Fruit fly (Drosophila melanogaster) whole organism, embryonic: ENCODE results near the gene Ppox.

Experiments used
- CG10209 ChIP-seq: fragments of 200-800 bp; sonication (Bioruptor generic); optimal IDR thresholded peaks from 3 replicates; lab custom pipeline; 2017; ENCODE audit warnings: missing biosample characterization, mild to moderate bottlenecking, missing genetic modification characterization, missing genetic modification reagents
- CG10565 ChIP-seq: fragments of 200-800 bp; sonication (Bioruptor generic); optimal IDR thresholded peaks from 3 replicates; lab custom pipeline; 2016; ENCODE audit warnings: missing biosample characterization, mild to moderate bottlenecking, missing genetic modification characterization
- CG10979 ChIP-seq: fragments of 200-800 bp; sonication (Bioruptor generic); optimal IDR thresholded peaks from 2 replicates; lab custom pipeline; 2018; ENCODE audit warnings: missing biosample characterization, mild to moderate bottlenecking, missing genetic modification characterization, moderate library complexity
- CG13287 ChIP-seq: fragments of 200-800 bp; sonication (Bioruptor generic); IDR thresholded peaks from 2 replicates; pipeline ENCODE4 v1.3.6; 2022; ENCODE audit warnings: missing biosample characterization, missing genetic modification characterization; ENCODE audit not compliant: partially characterized antibody
- CG14860 ChIP-seq: fragments of 200-800 bp; sonication (Bioruptor generic); IDR thresholded peaks from 3 replicates; pipeline ENCODE4 v1.3.6; 2022; ENCODE audit warnings: missing biosample characterization, missing genetic modification characterization; ENCODE audit not compliant: partially characterized antibody
- CG1603 ChIP-seq: fragments of 200-800 bp; sonication (Bioruptor generic); optimal IDR thresholded peaks from 2 replicates; lab custom pipeline; 2019; ENCODE audit warnings: missing biosample characterization, mild to moderate bottlenecking, missing genetic modification characterization, moderate library complexity
- CG16813 ChIP-seq: fragments of 200-800 bp; sonication (Bioruptor generic); IDR thresholded peaks from 3 replicates; pipeline ENCODE4 v1.3.6; 2022; ENCODE audit warnings: missing biosample characterization, missing genetic modification characterization; ENCODE audit not compliant: partially characterized antibody
- CG17568 ChIP-seq: fragments of 200-800 bp; sonication (Bioruptor generic); optimal IDR thresholded peaks from 2 replicates; lab custom pipeline; 2018; ENCODE audit warnings: missing biosample characterization, mild to moderate bottlenecking, missing genetic modification characterization, moderate library complexity
- CG3065 ChIP-seq: fragments of 200-800 bp; sonication (Bioruptor generic); optimal IDR thresholded peaks from 2 replicates; lab custom pipeline; 2016; ENCODE audit warnings: missing biosample characterization, missing genetic modification characterization
- CG31224 ChIP-seq: fragments of 200-800 bp; sonication (Bioruptor generic); IDR thresholded peaks from 2 replicates; pipeline ENCODE4 v1.3.6; 2022; ENCODE audit warnings: missing biosample characterization, missing genetic modification characterization
- CG42726 ChIP-seq: fragments of 200-800 bp; sonication (Bioruptor generic); IDR thresholded peaks from 2 replicates; pipeline ENCODE4 v1.3.6; 2022; ENCODE audit warnings: missing biosample characterization, missing genetic modification characterization; ENCODE audit not compliant: partially characterized antibody
- CG4282 ChIP-seq: fragments of 200-800 bp; sonication (Bioruptor generic); optimal IDR thresholded peaks from 2 replicates; lab custom pipeline; 2016; ENCODE audit warnings: missing biosample characterization, missing genetic modification characterization
- CG4617 ChIP-seq: fragments of 200-800 bp; sonication (Bioruptor generic); optimal IDR thresholded peaks from 3 replicates; lab custom pipeline; 2016; ENCODE audit warnings: missing biosample characterization, missing genetic modification characterization, borderline replicate concordance
- CG6175 ChIP-seq: fragments of 200-800 bp; sonication (Bioruptor generic); IDR thresholded peaks from 3 replicates; pipeline ENCODE4 v1.3.6; 2022; ENCODE audit warnings: missing biosample characterization, missing genetic modification characterization
- CG6683 ChIP-seq: fragments of 200-800 bp; sonication (Bioruptor generic); optimal IDR thresholded peaks from 2 replicates; lab custom pipeline; 2017; ENCODE audit warnings: missing biosample characterization, mild to moderate bottlenecking, missing genetic modification characterization, missing genetic modification reagents
- CG7556 ChIP-seq: fragments of 200-800 bp; sonication (Bioruptor generic); optimal IDR thresholded peaks from 2 replicates; lab custom pipeline; 2017; ENCODE audit warnings: missing biosample characterization, mild to moderate bottlenecking, missing genetic modification characterization
- CG7928 ChIP-seq: fragments of 200-800 bp; sonication (Bioruptor generic); optimal IDR thresholded peaks from 2 replicates; lab custom pipeline; 2017; ENCODE audit warnings: missing biosample characterization, mild to moderate bottlenecking, missing genetic modification characterization
- CG7963 ChIP-seq: fragments of 200-800 bp; sonication (Bioruptor generic); IDR thresholded peaks from 3 replicates; pipeline ENCODE4 v1.3.6; 2022; ENCODE audit warnings: missing biosample characterization, missing genetic modification characterization; ENCODE audit not compliant: partially characterized antibody
- Dek ChIP-seq: fragments of 200-800 bp; sonication (Bioruptor generic); optimal IDR thresholded peaks from 3 replicates; lab custom pipeline; 2019; ENCODE audit warnings: missing biosample characterization, mild to moderate bottlenecking, missing genetic modification characterization, moderate library complexity
- Dp ChIP-seq: fragments of 200-800 bp; sonication (Bioruptor generic); optimal IDR thresholded peaks from 2 replicates; lab custom pipeline; 2018; ENCODE audit warnings: missing biosample characterization, mild to moderate bottlenecking, missing genetic modification characterization, moderate library complexity
- Elba2 ChIP-seq: fragments of 200-800 bp; sonication (Bioruptor generic); optimal IDR thresholded peaks from 3 replicates; lab custom pipeline; 2016; ENCODE audit warnings: missing biosample characterization, missing genetic modification characterization
- Fer3 ChIP-seq: fragments of 200-800 bp; sonication (Bioruptor generic); optimal IDR thresholded peaks from 2 replicates; lab custom pipeline; 2018; ENCODE audit warnings: missing biosample characterization, mild to moderate bottlenecking, missing genetic modification characterization, moderate library complexity
- Gug ChIP-seq: fragments of 200-800 bp; sonication (Bioruptor generic); IDR thresholded peaks from 4 replicates; pipeline ENCODE4 v1.3.6; 2022; ENCODE audit warnings: missing biosample characterization, missing genetic modification characterization
- Hmr ChIP-seq: fragments of 200-800 bp; sonication (Bioruptor generic); optimal IDR thresholded peaks from 3 replicates; lab custom pipeline; 2017; ENCODE audit warnings: mild to moderate bottlenecking, missing biosample characterization, missing genetic modification reagents, missing genetic modification characterization
- Max ChIP-seq: fragments of 200-800 bp; sonication (Bioruptor generic); optimal IDR thresholded peaks from 2 replicates; lab custom pipeline; 2016; ENCODE audit warnings: missing biosample characterization, mild to moderate bottlenecking, missing genetic modification characterization
- Mrtf ChIP-seq: fragments of 200-800 bp; sonication (Bioruptor generic); IDR thresholded peaks from 3 replicates; pipeline ENCODE4 v1.3.6; 2022; ENCODE audit warnings: missing biosample characterization, missing genetic modification characterization
- Neu2 ChIP-seq: fragments of 200-800 bp; sonication (Bioruptor generic); optimal IDR thresholded peaks from 3 replicates; lab custom pipeline; 2016; ENCODE audit warnings: missing biosample characterization, missing genetic modification characterization, borderline replicate concordance
- Optix ChIP-seq: fragments of 200-800 bp; sonication (Bioruptor generic); IDR thresholded peaks from 3 replicates; pipeline ENCODE4 v1.3.6; 2022; ENCODE audit warnings: missing biosample characterization, missing genetic modification characterization
- PHDP ChIP-seq: fragments of 200-800 bp; sonication (Bioruptor generic); optimal IDR thresholded peaks from 3 replicates; lab custom pipeline; 2018; ENCODE audit warnings: missing biosample characterization, mild to moderate bottlenecking, missing genetic modification characterization, moderate library complexity
- Rfx ChIP-seq: fragments of 200-800 bp; sonication (Bioruptor generic); IDR thresholded peaks from 2 replicates; pipeline ENCODE4 v1.3.6; 2022; ENCODE audit warnings: missing biosample characterization, missing genetic modification characterization
- Sin3A ChIP-seq: fragments of >200 bp; optimal IDR thresholded peaks from 2 replicates; lab custom pipeline; 2018
- Sry-β ChIP-seq: fragments of 200-800 bp; sonication (Bioruptor generic); optimal IDR thresholded peaks from 2 replicates; lab custom pipeline; 2018; ENCODE audit warnings: missing biosample characterization, mild to moderate bottlenecking, missing genetic modification characterization, moderate library complexity
- YL-1 ChIP-seq: fragments of 200-800 bp; sonication (Bioruptor generic); optimal IDR thresholded peaks from 3 replicates; lab custom pipeline; 2017; ENCODE audit warnings: missing biosample characterization, mild to moderate bottlenecking, missing genetic modification characterization
- amos ChIP-seq: fragments of 200-800 bp; sonication (Bioruptor generic); IDR thresholded peaks from 2 replicates; pipeline ENCODE4 v1.3.6; 2022; ENCODE audit warnings: missing biosample characterization, missing genetic modification characterization; ENCODE audit not compliant: partially characterized antibody
- ase ChIP-seq: fragments of 200-800 bp; sonication (Bioruptor generic); IDR thresholded peaks from 3 replicates; pipeline ENCODE4 v1.3.6; 2022; ENCODE audit warnings: missing biosample characterization, missing genetic modification characterization
- cg ChIP-seq: fragments of 200-800 bp; sonication (Bioruptor generic); optimal IDR thresholded peaks from 3 replicates; lab custom pipeline; 2019; ENCODE audit warnings: missing biosample characterization, mild to moderate bottlenecking, missing genetic modification characterization, moderate library complexity
- crol ChIP-seq: fragments of 200-800 bp; sonication (Bioruptor generic); IDR thresholded peaks from 2 replicates; pipeline ENCODE4 v1.3.6; 2022; ENCODE audit warnings: missing biosample characterization, missing genetic modification characterization
- dpn ChIP-seq, 2 experiments: fragments of 200-800 bp; sonication (Bioruptor generic); optimal IDR thresholded peaks; 3 replicates each; lab custom pipeline; 2016; ENCODE audit warnings: missing biosample characterization in 2 of 2, missing genetic modification characterization in 2 of 2
- grn ChIP-seq: fragments of 200-800 bp; sonication (Bioruptor generic); optimal IDR thresholded peaks from 3 replicates; lab custom pipeline; 2017; ENCODE audit warnings: missing biosample characterization, missing genetic modification characterization
- ken ChIP-seq: fragments of 200-800 bp; sonication (Bioruptor generic); IDR thresholded peaks from 3 replicates; pipeline ENCODE4 v1.3.6; 2022; ENCODE audit warnings: missing biosample characterization, missing genetic modification characterization
- kni ChIP-seq: fragments of 200-800 bp; sonication (Bioruptor generic); optimal IDR thresholded peaks from 3 replicates; lab custom pipeline; 2017; ENCODE audit warnings: mild to moderate bottlenecking, missing biosample characterization, missing genetic modification reagents, missing genetic modification characterization
- lola ChIP-seq, 3 experiments: fragments of >200 bp in 2 of 3; fragments of 200-800 bp in 1 of 3; sonication (Bioruptor generic) in 1 of 3; optimal IDR thresholded peaks; 2 replicates each; lab custom pipeline; 2017 to 2019; ENCODE audit warnings: missing biosample characterization in 3 of 3, missing genetic modification characterization in 3 of 3, mild to moderate bottlenecking in 1 of 3, moderate library complexity in 1 of 3
- mld ChIP-seq: fragments of 200-800 bp; sonication (Bioruptor generic); IDR thresholded peaks from 3 replicates; pipeline ENCODE4 v1.3.6; 2022; ENCODE audit warnings: missing biosample characterization, missing genetic modification characterization; ENCODE audit not compliant: partially characterized antibody
- nerfin-2 ChIP-seq: fragments of 200-800 bp; sonication (Bioruptor generic); IDR thresholded peaks from 2 replicates; pipeline ENCODE4 v1.3.6; 2022; ENCODE audit warnings: missing biosample characterization, missing genetic modification characterization; ENCODE audit not compliant: partially characterized antibody
- nom ChIP-seq: fragments of 200-800 bp; sonication (Bioruptor generic); optimal IDR thresholded peaks from 2 replicates; lab custom pipeline; 2017; ENCODE audit warnings: missing biosample characterization, missing genetic modification characterization, mild to moderate bottlenecking, moderate library complexity, missing genetic modification reagents
- pros ChIP-seq: fragments of 200-800 bp; sonication (Bioruptor generic); optimal IDR thresholded peaks from 3 replicates; lab custom pipeline; 2019; ENCODE audit warnings: missing biosample characterization, mild to moderate bottlenecking, missing genetic modification characterization, moderate library complexity
- schlank ChIP-seq: fragments of 200-800 bp; sonication (Bioruptor generic); optimal IDR thresholded peaks from 2 replicates; lab custom pipeline; 2018; ENCODE audit warnings: missing biosample characterization, mild to moderate bottlenecking, missing genetic modification characterization
- trem ChIP-seq: fragments of 200-800 bp; optimal IDR thresholded peaks from 3 replicates; lab custom pipeline; 2019; ENCODE audit warnings: missing biosample characterization, mild to moderate bottlenecking, missing genetic modification characterization, moderate library complexity
- yki ChIP-seq: fragments of >200 bp; optimal IDR thresholded peaks from 3 replicates; lab custom pipeline; 2018

The Ppox gene

dm6 chr3R:24651044-24651459, 10.6 kb downstream of the Ppox start (continued):
- TF ChIP-seq CG10979 (no peak), CG7556 (no peak), CG10565 (GFP tag; lab: Kevin White, UChicago) (no peak), grn (GFP tag; lab: Kevin White, UChicago) (no peak), CG17568 (GFP tag; lab: Kevin White, UChicago) (no peak), Neu2 (GFP tag; lab: Kevin White, UChicago) (no peak), PHDP (tag; lab: Kevin White, UChicago) (no peak), ase (GFP tag; lab: Robert Waterston, UW) (no peak), CG6175 (no peak), ken (GFP tag; lab: Robert Waterston, UW) (no peak), dpn (GFP tag; optimal IDR thresholded peaks at IDR 0.05; lab: Kevin White, UChicago) (no peak), CG1603 (tag; lab: Kevin White, UChicago) (no peak), Dek (tag; lab: Kevin White, UChicago) (no peak), kni (GFP tag; lab: Kevin White, UChicago) (no peak), Hmr (GFP tag; lab: Kevin White, UChicago) (peak; percentile 26), nerfin-2 (GFP tag; lab: Robert Waterston, UW) (no peak), CG7928 (no peak), yki (lab: Kevin White, UChicago) (no peak), Sin3A (lab: Kevin White, UChicago) (no peak), pros (no peak), lola (GFP tag; optimal IDR thresholded peaks at IDR 0.05; lab: Kevin White, UChicago) (no peak), CG3065 (GFP tag; lab: Kevin White, UChicago) (no peak), schlank (tag; lab: Kevin White, UChicago) (no peak), Optix (GFP tag; lab: Robert Waterston, UW) (no peak), amos (GFP tag; lab: Robert Waterston, UW) (no peak; the same call in 1 of the 2 replicates), Rfx (GFP tag; lab: Robert Waterston, UW) (peak; percentile 16; the same call in 1 of the 2 replicates), nom (GFP tag; lab: Kevin White, UChicago) (peak; percentile 75), Fer3 (tag; lab: Kevin White, UChicago) (no peak)

dm6 chr3R:24649923-24650322, 11.7 kb downstream of the Ppox start, which contains the start of the genes puf and ash2:
puf (minus strand) TSS chr3R:24650043.
ash2 (plus strand) TSS chr3R:24650125.
- TF ChIP-seq trem (tag; lab: Kevin White, UChicago) (peak; percentile 53), Elba2 (peak; percentile 34), cg (GFP tag; lab: Kevin White, UChicago) (peak; percentile 16), CG16813 (GFP tag; lab: Robert Waterston, UW) (peak; percentile 51; the same call in 1 of the 3 replicates), amos (GFP tag; lab: Robert Waterston, UW) (peak; percentile 57), Max (GFP tag; lab: Kevin White, UChicago) (peak; percentile 21), crol (0 out of 2 replicates have a peak, but pooled peaks have one; percentile 48), CG14860 (GFP tag; lab: Robert Waterston, UW) (peak; percentile 44; the same call in 2 of the 3 replicates), CG6683 (GFP tag; lab: Kevin White, UChicago) (no peak), Sry-β (GFP tag; lab: Kevin White, UChicago) (no peak), CG31224 (GFP tag; lab: Robert Waterston, UW) (no peak), CG4617 (peak; percentile 73), CG13287 (GFP tag; lab: Robert Waterston, UW) (peak; percentile 68), Fer3 (tag; lab: Kevin White, UChicago) (no peak), CG10209 (GFP tag; lab: Kevin White, UChicago) (no peak), CG4282 (GFP tag; lab: Kevin White, UChicago) (no peak), YL-1 (GFP tag; lab: Kevin White, UChicago) (peak; percentile 83), CG42726 (peak; percentile 63), Mrtf (GFP tag; lab: Robert Waterston, UW) (no peak), CG7963 (GFP tag; lab: Robert Waterston, UW) (peak; percentile 55; the same call in 1 of the 3 replicates), Gug (peak; percentile 3; the same call in 1 of the 4 replicates), Dp (peak; percentile 52), mld (0 out of 3 replicates have a peak, but pooled peaks have one; percentile 43)
